Worm (Caenorhabditis elegans) whole organism, early embryonic: ENCODE measurements around the gene B0432.8.

ENCODE experiments used
- B0310.2 ChIP-seq: sonication (generic microtip); optimal IDR thresholded peaks from 2 replicates; lab custom pipeline; 2016; ENCODE audit warnings: mild to moderate bottlenecking, missing genetic modification characterization, missing compliant biosample characterization
- F13C5.2 ChIP-seq: sonication (generic microtip); optimal IDR thresholded peaks from 2 replicates; lab custom pipeline; 2017; ENCODE audit warnings: mild to moderate bottlenecking, missing genetic modification characterization, inconsistent platforms, missing compliant biosample characterization
- ama-1 ChIP-seq: fragments of 150-350 bp; optimal IDR thresholded peaks from 2 replicates; lab custom pipeline; 2014
- flt-1 ChIP-seq: fragments of 200-800 bp; sonication (Bioruptor generic); IDR thresholded peaks from 2 replicates; pipeline ENCODE4 v1.3.6; 2022; ENCODE audit warnings: missing genetic modification characterization, missing compliant biosample characterization
- hmbx-1 ChIP-seq: sonication (generic microtip); optimal IDR thresholded peaks from 2 replicates; lab custom pipeline; 2016; ENCODE audit warnings: mild to moderate bottlenecking, missing genetic modification characterization, missing compliant biosample characterization
- pes-1 ChIP-seq: fragments of 200-800 bp; sonication (Bioruptor generic); IDR thresholded peaks from 2 replicates; pipeline ENCODE4 v1.3.6; 2022; ENCODE audit warnings: missing genetic modification reagents, missing genetic modification characterization, missing compliant biosample characterization
- sea-1 ChIP-seq: fragments of 200-800 bp; sonication (Bioruptor generic); conservative IDR thresholded peaks from 2 replicates; pipeline ENCODE4 v1.3.6; 2022; ENCODE audit warnings: missing genetic modification characterization, missing compliant biosample characterization
- tbx-37 ChIP-seq: fragments of 200-800 bp; sonication (Bioruptor generic); conservative IDR thresholded peaks from 2 replicates; pipeline ENCODE4 v1.3.6; 2022; ENCODE audit warnings: missing genetic modification reagents, missing genetic modification characterization, missing compliant biosample characterization

- TF ChIP-seq ama-1 (lab: Kevin White, UChicago) (no peak), hmbx-1 (tag; lab: Kevin White, UChicago) (no peak), F13C5.2 (tag; lab: Kevin White, UChicago) (no peak), sea-1 (GFP tag; lab: Robert Waterston, UW) (no peak), tbx-37 (GFP tag; lab: Robert Waterston, UW) (no peak), B0310.2 (tag; lab: Kevin White, UChicago) (no peak), flt-1 (GFP tag; lab: Robert Waterston, UW) (no peak), pes-1 (no peak)
Measured at ce11 chrII:313540-313939, 35.0 kb upstream of the B0432.8 start.
